Worm (Caenorhabditis elegans) whole organism, L4 larva: ENCODE results near the gene iffb-1.

Source experiments
- D1046.2 ChIP-seq: fragments of 200-800 bp; sonication (Bioruptor generic); IDR thresholded peaks from 2 replicates; pipeline ENCODE4 v1.3.6; 2022; ENCODE audit warnings: missing genetic modification characterization, missing compliant biosample characterization
- F10B5.3 ChIP-seq: sonication (generic microtip); optimal IDR thresholded peaks from 2 replicates; lab custom pipeline; 2016; ENCODE audit warnings: mild to moderate bottlenecking, missing genetic modification characterization, missing compliant biosample characterization
- F26F4.8 ChIP-seq: fragments of 200-800 bp; sonication (Bioruptor generic); conservative IDR thresholded peaks from 2 replicates; pipeline ENCODE4 v1.3.6; 2022; ENCODE audit warnings: missing genetic modification characterization, missing compliant biosample characterization
- F37D6.2 ChIP-seq: sonication (generic microtip); optimal IDR thresholded peaks from 2 replicates; lab custom pipeline; 2016; ENCODE audit warnings: mild to moderate bottlenecking, missing genetic modification characterization, missing compliant biosample characterization
- F44E2.7 ChIP-seq: fragments of 200-800 bp; sonication (Bioruptor generic); IDR thresholded peaks from 2 replicates; pipeline ENCODE4 v2.1.2; 2022; ENCODE audit warnings: missing genetic modification characterization, missing compliant biosample characterization
- F49E8.2 ChIP-seq: sonication (generic microtip); optimal IDR thresholded peaks from 2 replicates; lab custom pipeline; 2016; ENCODE audit warnings: missing compliant biosample characterization, mild to moderate bottlenecking, missing genetic modification characterization, borderline replicate concordance
- R02D3.7 ChIP-seq: fragments of 150-350 bp; sonication (generic microtip); optimal IDR thresholded peaks from 3 replicates; lab custom pipeline; 2014; ENCODE audit warnings: missing biosample characterization, missing genetic modification characterization
- T26A8.4 ChIP-seq: fragments of 200-800 bp; sonication (Bioruptor generic); IDR thresholded peaks from 2 replicates; pipeline ENCODE4 v1.3.6; 2022; ENCODE audit warnings: missing genetic modification characterization, missing compliant biosample characterization
- Y48G9A.11 ChIP-seq: fragments of 200-800 bp; sonication (Bioruptor generic); IDR thresholded peaks from 2 replicates; pipeline ENCODE4 v1.3.6; 2022; ENCODE audit warnings: missing genetic modification reagents, missing genetic modification characterization, missing compliant biosample characterization
- ZK337.2 ChIP-seq: fragments of 200-800 bp; sonication (Bioruptor generic); IDR thresholded peaks from 2 replicates; pipeline ENCODE4 v1.3.6; 2022; ENCODE audit warnings: missing genetic modification reagents, missing genetic modification characterization, missing compliant biosample characterization
- ZK546.5 ChIP-seq, 2 experiments: sonication (generic microtip); optimal IDR thresholded peaks; 2 replicates each; lab custom pipeline; 2017; ENCODE audit warnings: missing biosample characterization in 2 of 2, missing genetic modification characterization in 2 of 2
- ama-1 ChIP-seq: fragments of 150-350 bp; optimal IDR thresholded peaks from 2 replicates; lab custom pipeline; 2014; ENCODE audit warnings: inconsistent platforms, mixed read lengths
- arid-1 ChIP-seq: fragments of 200-800 bp; sonication (Bioruptor generic); conservative IDR thresholded peaks from 2 replicates; pipeline ENCODE4 v1.3.6; 2022; ENCODE audit warnings: missing genetic modification reagents, missing genetic modification characterization, missing compliant biosample characterization
- ceh-32 ChIP-seq: sonication (generic microtip); optimal IDR thresholded peaks from 2 replicates; lab custom pipeline; 2016; ENCODE audit warnings: mild to moderate bottlenecking, missing genetic modification characterization, missing compliant biosample characterization; ENCODE audit not compliant: poor library complexity
- ceh-82 ChIP-seq: sonication (generic microtip); optimal IDR thresholded peaks from 2 replicates; lab custom pipeline; 2017; ENCODE audit warnings: missing biosample characterization, missing genetic modification characterization
- cey-2 ChIP-seq: sonication (generic microtip); optimal IDR thresholded peaks from 3 replicates; lab custom pipeline; 2017; ENCODE audit warnings: missing genetic modification characterization, mild to moderate bottlenecking, missing compliant biosample characterization, antibody characterized with exemption, borderline replicate concordance; ENCODE audit not compliant: insufficient read depth
- daf-16 ChIP-seq, 3 experiments: sonication (generic microtip); optimal IDR thresholded peaks; 2 replicates each; lab custom pipeline; 2016 to 2017; ENCODE audit warnings: missing genetic modification characterization in 3 of 3, missing genetic modification reagents in 3 of 3, mild to moderate bottlenecking in 2 of 3, missing compliant biosample characterization in 2 of 3, missing biosample characterization in 1 of 3, moderate library complexity in 1 of 3
- daf-8 ChIP-seq: fragments of 200-800 bp; sonication (Bioruptor generic); IDR thresholded peaks from 2 replicates; pipeline ENCODE4 v1.3.6; 2022; ENCODE audit warnings: missing genetic modification characterization, missing compliant biosample characterization
- dmd-9 ChIP-seq: fragments of 200-800 bp; sonication (Bioruptor generic); IDR thresholded peaks from 2 replicates; pipeline ENCODE4 v1.3.6; 2022; ENCODE audit warnings: missing genetic modification reagents, missing genetic modification characterization, missing compliant biosample characterization
- duxl-1 ChIP-seq: sonication (generic microtip); optimal IDR thresholded peaks from 2 replicates; lab custom pipeline; 2016; ENCODE audit warnings: mild to moderate bottlenecking, missing genetic modification characterization, moderate library complexity, missing compliant biosample characterization; ENCODE audit not compliant: poor library complexity
- hif-1 ChIP-seq, 2 experiments: sonication (generic microtip); optimal IDR thresholded peaks; 2 replicates each; lab custom pipeline; 2016 to 2017; ENCODE audit warnings: missing compliant biosample characterization in 2 of 2, missing genetic modification characterization in 2 of 2, missing genetic modification reagents in 2 of 2, missing genotype in 2 of 2, mild to moderate bottlenecking in 1 of 2
- hlh-11 ChIP-seq: fragments of 200-800 bp; sonication (Bioruptor generic); optimal IDR thresholded peaks from 2 replicates; lab custom pipeline; 2018; ENCODE audit warnings: mild to moderate bottlenecking, missing genetic modification characterization, missing compliant biosample characterization
- hlh-30 ChIP-seq: sonication (generic microtip); optimal IDR thresholded peaks from 2 replicates; lab custom pipeline; 2017; ENCODE audit warnings: antibody characterized with exemption, mild to moderate bottlenecking, missing genetic modification characterization, missing compliant biosample characterization; ENCODE audit not compliant: insufficient read depth
- hmg-1.1 ChIP-seq: fragments of 200-800 bp; sonication (Bioruptor generic); IDR thresholded peaks from 2 replicates; pipeline ENCODE4 v1.3.6; 2022; ENCODE audit warnings: missing genetic modification reagents, missing genetic modification characterization, missing compliant biosample characterization
- lin-15B ChIP-seq: fragments of 150-350 bp; sonication (generic microtip); optimal IDR thresholded peaks from 3 replicates; lab custom pipeline; 2014; ENCODE audit warnings: missing biosample characterization, missing genetic modification characterization
- lin-38 ChIP-seq: fragments of 200-800 bp; sonication (Bioruptor generic); IDR thresholded peaks from 2 replicates; pipeline ENCODE4 v1.3.6; 2022; ENCODE audit warnings: missing genetic modification reagents, missing genetic modification characterization, missing compliant biosample characterization
- lin-39 ChIP-seq: fragments of 150-350 bp; optimal IDR thresholded peaks from 2 replicates; lab custom pipeline; 2014; ENCODE audit warnings: missing biosample characterization, missing genetic modification reagents, missing genetic modification characterization
- lir-3 ChIP-seq: sonication (generic microtip); optimal IDR thresholded peaks from 2 replicates; lab custom pipeline; 2016; ENCODE audit warnings: mild to moderate bottlenecking, missing genetic modification characterization, missing compliant biosample characterization
- lsy-2 ChIP-seq, 2 experiments: fragments of 150-350 bp in 1 of 2; sonication (generic microtip) in 1 of 2; optimal IDR thresholded peaks; 2 replicates each; lab custom pipeline; 2014 to 2017; ENCODE audit warnings: missing biosample characterization in 2 of 2, missing genetic modification characterization in 2 of 2
- mdt-29 ChIP-seq: fragments of 200-800 bp; sonication (Bioruptor generic); IDR thresholded peaks from 2 replicates; pipeline ENCODE4 v1.3.6; 2022; ENCODE audit warnings: missing genetic modification reagents, missing genetic modification characterization, missing compliant biosample characterization
- mep-1 ChIP-seq: fragments of 150-350 bp; sonication (generic microtip); optimal IDR thresholded peaks from 3 replicates; lab custom pipeline; 2014; ENCODE audit warnings: missing biosample characterization, missing genetic modification characterization
- mxl-2 ChIP-seq: fragments of 200-800 bp; sonication (Bioruptor generic); conservative IDR thresholded peaks from 2 replicates; pipeline ENCODE4 v1.3.6; 2022; ENCODE audit warnings: missing genetic modification reagents, missing genetic modification characterization, missing compliant biosample characterization
- mxl-3 ChIP-seq: fragments of 200-800 bp; sonication (Bioruptor generic); optimal IDR thresholded peaks from 2 replicates; lab custom pipeline; 2018; ENCODE audit warnings: mild to moderate bottlenecking, missing genetic modification characterization, missing compliant biosample characterization
- nhr-102 ChIP-seq: sonication (generic microtip); optimal IDR thresholded peaks from 2 replicates; lab custom pipeline; 2016; ENCODE audit warnings: mild to moderate bottlenecking, missing genetic modification characterization, moderate library complexity, missing compliant biosample characterization
- nhr-237 ChIP-seq: sonication (generic microtip); optimal IDR thresholded peaks from 2 replicates; lab custom pipeline; 2017; ENCODE audit warnings: missing biosample characterization, missing genetic modification characterization
- nhr-28 ChIP-seq: fragments of 150-350 bp; optimal IDR thresholded peaks from 2 replicates; lab custom pipeline; 2014; ENCODE audit warnings: missing biosample characterization, missing genetic modification characterization
- nhr-6 ChIP-seq: fragments of 150-350 bp; optimal IDR thresholded peaks from 2 replicates; lab custom pipeline; 2014; ENCODE audit warnings: missing biosample characterization, missing genetic modification characterization
- nhr-76 ChIP-seq: fragments of 150-350 bp; optimal IDR thresholded peaks from 2 replicates; lab custom pipeline; 2014; ENCODE audit warnings: missing biosample characterization, missing genetic modification characterization
- php-3 ChIP-seq: fragments of 200-800 bp; sonication (Bioruptor generic); IDR thresholded peaks from 2 replicates; pipeline ENCODE4 v1.3.6; 2022; ENCODE audit warnings: missing genetic modification reagents, missing genetic modification characterization, missing compliant biosample characterization
- pqm-1 ChIP-seq: sonication (generic microtip); optimal IDR thresholded peaks from 2 replicates; lab custom pipeline; 2017; ENCODE audit warnings: missing biosample characterization, missing genetic modification characterization
- sdz-12 ChIP-seq: fragments of 200-800 bp; sonication (Bioruptor generic); optimal IDR thresholded peaks from 2 replicates; lab custom pipeline; 2018; ENCODE audit warnings: mild to moderate bottlenecking, missing genetic modification characterization, missing compliant biosample characterization
- set-16 ChIP-seq: fragments of 200-800 bp; sonication (Bioruptor generic); IDR thresholded peaks from 2 replicates; pipeline ENCODE4 v1.3.6; 2022; ENCODE audit warnings: missing genetic modification reagents, missing genetic modification characterization, missing compliant biosample characterization
- tra-1 ChIP-seq: fragments of 200-800 bp; sonication (Bioruptor generic); IDR thresholded peaks from 2 replicates; pipeline ENCODE4 v1.3.6; 2022; ENCODE audit warnings: missing genetic modification reagents, missing genetic modification characterization, missing compliant biosample characterization
- unc-39 ChIP-seq: sonication (generic microtip); optimal IDR thresholded peaks from 2 replicates; lab custom pipeline; 2017; ENCODE audit warnings: missing biosample characterization, missing genetic modification characterization
- unc-62 ChIP-seq, 3 experiments: fragments of 150-350 bp in 1 of 3; sonication (generic microtip); optimal IDR thresholded peaks in 2 of 3; peaks in 1 of 3; 1 replicate in 1 of 3; 2 replicates in 2 of 3; lab custom pipeline; 2014 to 2017; ENCODE audit warnings: missing biosample characterization in 3 of 3, missing genetic modification characterization in 3 of 3, missing genetic modification reagents in 3 of 3, missing genotype in 1 of 3
- vab-7 ChIP-seq: fragments of 200-800 bp; sonication (Bioruptor generic); IDR thresholded peaks from 2 replicates; pipeline ENCODE4 v1.3.6; 2022; ENCODE audit warnings: missing genetic modification reagents, missing genetic modification characterization, missing compliant biosample characterization
- zag-1 ChIP-seq: fragments of 150-350 bp; optimal IDR thresholded peaks from 2 replicates; lab custom pipeline; 2014; ENCODE audit warnings: missing biosample characterization, missing genetic modification characterization
- zfp-3 ChIP-seq: fragments of 200-800 bp; sonication (Bioruptor generic); conservative IDR thresholded peaks from 2 replicates; pipeline ENCODE4 v1.3.6; 2022; ENCODE audit warnings: missing genetic modification reagents, missing genetic modification characterization, missing compliant biosample characterization
- zip-11 ChIP-seq: fragments of 200-800 bp; sonication (Bioruptor generic); IDR thresholded peaks from 2 replicates; pipeline ENCODE4 v1.3.6; 2022; ENCODE audit warnings: missing genetic modification characterization, missing compliant biosample characterization
- zip-2 ChIP-seq: fragments of 150-350 bp; optimal IDR thresholded peaks from 2 replicates; lab custom pipeline; 2014; ENCODE audit warnings: missing biosample characterization, missing genetic modification characterization
- ztf-7 ChIP-seq: fragments of 150-350 bp; optimal IDR thresholded peaks from 2 replicates; lab custom pipeline; 2014; ENCODE audit warnings: missing biosample characterization, missing genetic modification characterization

iffb-1 gene

ce11 chrIII:2294736-2295135 is 19.5 kb upstream of the iffb-1 start:
- no peak for TF ChIP-seq hmg-1.1 (GFP tag; lab: Robert Waterston, UW)
- peak; percentile 30 for TF ChIP-seq hlh-11
- no peak for TF ChIP-seq lin-38
- no peak for TF ChIP-seq hif-1 (tag; optimal IDR thresholded peaks at IDR 0.05; lab: Kevin White, UChicago)
- TF ChIP-seq ZK546.5 (tag; optimal IDR thresholded peaks at IDR 0.05; lab: Kevin White, UChicago): no peak
- peak; percentile 71 for TF ChIP-seq nhr-28 (tag; lab: Kevin White, UChicago)
- no peak for TF ChIP-seq lin-15B (tag; lab: Kevin White, UChicago)
- TF ChIP-seq daf-8 (GFP tag; lab: Robert Waterston, UW): no peak
- TF ChIP-seq Y48G9A.11 (GFP tag; lab: Robert Waterston, UW): no peak
- no peak for TF ChIP-seq tra-1 (GFP tag; lab: Robert Waterston, UW)
- TF ChIP-seq daf-16 (GFP tag; optimal IDR thresholded peaks at IDR 0.05; lab: Kevin White, UChicago): no peak
- peak; percentile 94 for TF ChIP-seq daf-16 (tag; optimal IDR thresholded peaks at IDR 0.05; lab: Kevin White, UChicago)
- no peak for TF ChIP-seq ZK337.2 (GFP tag; lab: Robert Waterston, UW)
- TF ChIP-seq zip-11 (GFP tag; lab: Robert Waterston, UW): no peak
- no peak for TF ChIP-seq ztf-7 (tag; lab: Kevin White, UChicago)
- TF ChIP-seq unc-39 (tag; lab: Kevin White, UChicago): no peak
- no peak for TF ChIP-seq F49E8.2 (tag; lab: Kevin White, UChicago)
- no peak for TF ChIP-seq dmd-9 (GFP tag; lab: Robert Waterston, UW)
- TF ChIP-seq mxl-3 (GFP tag; lab: Kevin White, UChicago): no peak
- no peak for TF ChIP-seq mdt-29
- no peak for TF ChIP-seq cey-2 (tag; lab: Kevin White, UChicago)
- no peak for TF ChIP-seq lsy-2 (tag; optimal IDR thresholded peaks at IDR 0.05; lab: Kevin White, UChicago)
- no peak for TF ChIP-seq F44E2.7
- TF ChIP-seq T26A8.4: no peak
- no peak for TF ChIP-seq nhr-237
- TF ChIP-seq R02D3.7: no peak
- no peak for TF ChIP-seq php-3 (GFP tag; lab: Robert Waterston, UW)
- no peak for TF ChIP-seq ama-1 (lab: Kevin White, UChicago)
- TF ChIP-seq vab-7 (GFP tag; lab: Robert Waterston, UW): no peak
- no peak for TF ChIP-seq D1046.2 (GFP tag; lab: Robert Waterston, UW)
- no peak for TF ChIP-seq ceh-82
- TF ChIP-seq F10B5.3: no peak
- TF ChIP-seq mep-1 (tag; lab: Kevin White, UChicago): no peak
- TF ChIP-seq hlh-30: peak; percentile 4
- no peak for TF ChIP-seq arid-1 (GFP tag; lab: Robert Waterston, UW)
- TF ChIP-seq lin-39 (tag; lab: Kevin White, UChicago): no peak
- no peak for TF ChIP-seq set-16 (GFP tag; lab: Robert Waterston, UW)
- no peak for TF ChIP-seq nhr-102 (tag; lab: Kevin White, UChicago)
- no peak for TF ChIP-seq unc-62 (GFP tag; optimal IDR thresholded peaks at IDR 0.05 in 1 of 2; lab: Kevin White, UChicago)
- no peak for TF ChIP-seq unc-62 (tag; optimal IDR thresholded peaks at IDR 0.05; lab: Kevin White, UChicago)
- TF ChIP-seq zag-1 (tag; lab: Kevin White, UChicago): no peak
- TF ChIP-seq lir-3: no peak
- no peak for TF ChIP-seq nhr-6 (tag; lab: Kevin White, UChicago)
- TF ChIP-seq ceh-32 (tag; lab: Kevin White, UChicago): no peak
- peak; percentile 41 for TF ChIP-seq duxl-1 (tag; lab: Kevin White, UChicago)
- TF ChIP-seq F26F4.8 (GFP tag; lab: Robert Waterston, UW): no peak
- no peak for TF ChIP-seq F37D6.2 (tag; lab: Kevin White, UChicago)
- TF ChIP-seq mxl-2: no peak
- TF ChIP-seq sdz-12: no peak
- no peak for TF ChIP-seq nhr-76
- peak; percentile 35 for TF ChIP-seq pqm-1
- TF ChIP-seq zfp-3 (GFP tag; lab: Robert Waterston, UW): no peak
- TF ChIP-seq zip-2 (tag; lab: Kevin White, UChicago): no peak
